Worm (Caenorhabditis elegans) whole organism, L4 larva: Measurements from ENCODE around the gene C08F1.8.
A peak's percentile ranks its signal among the peaks of the same experiment; 100 is the strongest.
"Not testable (repeated sequence)": the region's sequence is repeated elsewhere in the genome, so short reads cannot be mapped to it uniquely, and the experiment has no call there.

Source experiments
- D1046.2 ChIP-seq: fragments of 200-800 bp; sonication (Bioruptor generic); IDR thresholded peaks from 2 replicates; pipeline ENCODE4 v1.3.6; 2022; ENCODE audit warnings: missing genetic modification characterization, missing compliant biosample characterization
- F10B5.3 ChIP-seq: sonication (generic microtip); optimal IDR thresholded peaks from 2 replicates; lab custom pipeline; 2016; ENCODE audit warnings: mild to moderate bottlenecking, missing genetic modification characterization, missing compliant biosample characterization
- F26F4.8 ChIP-seq: fragments of 200-800 bp; sonication (Bioruptor generic); conservative IDR thresholded peaks from 2 replicates; pipeline ENCODE4 v1.3.6; 2022; ENCODE audit warnings: missing genetic modification characterization, missing compliant biosample characterization
- Y105C5A.15 ChIP-seq: fragments of 200-800 bp; sonication (Bioruptor generic); IDR thresholded peaks from 2 replicates; pipeline ENCODE4 v1.3.6; 2022; ENCODE audit warnings: missing genetic modification characterization, missing compliant biosample characterization
- Y75B8A.6 ChIP-seq: fragments of 200-800 bp; sonication (Bioruptor generic); IDR thresholded peaks from 2 replicates; pipeline ENCODE4 v1.3.6; 2022; ENCODE audit warnings: missing genetic modification reagents, missing genetic modification characterization, missing compliant biosample characterization
- aha-1 ChIP-seq: fragments of 150-350 bp; peaks from one replicate; lab custom pipeline; 2014; ENCODE audit warnings: missing biosample characterization, missing genetic modification characterization
- aly-2 ChIP-seq: sonication (generic microtip); optimal IDR thresholded peaks from 2 replicates; lab custom pipeline; 2018; ENCODE audit warnings: missing biosample characterization, missing genetic modification characterization
- attf-4 ChIP-seq: sonication (generic microtip); optimal IDR thresholded peaks from 3 replicates; lab custom pipeline; 2017; ENCODE audit warnings: missing biosample characterization, missing genetic modification characterization
- ceh-20 ChIP-seq: fragments of 200-800 bp; sonication (Bioruptor generic); IDR thresholded peaks from 2 replicates; pipeline ENCODE4 v1.3.6; 2022; ENCODE audit warnings: missing genetic modification reagents, missing genetic modification characterization, missing compliant biosample characterization
- ces-1 ChIP-seq: fragments of 150-350 bp; sonication (generic microtip); optimal IDR thresholded peaks from 4 replicates; lab custom pipeline; 2014; ENCODE audit warnings: missing biosample characterization, missing genetic modification reagents, missing genetic modification characterization
- cey-2 ChIP-seq: sonication (generic microtip); optimal IDR thresholded peaks from 3 replicates; lab custom pipeline; 2017; ENCODE audit warnings: missing genetic modification characterization, mild to moderate bottlenecking, missing compliant biosample characterization, antibody characterized with exemption, borderline replicate concordance; ENCODE audit not compliant: insufficient read depth
- daf-16 ChIP-seq, 3 experiments: sonication (generic microtip); optimal IDR thresholded peaks; 2 replicates each; lab custom pipeline; 2016 to 2017; ENCODE audit warnings: missing genetic modification characterization in 3 of 3, missing genetic modification reagents in 3 of 3, mild to moderate bottlenecking in 2 of 3, missing compliant biosample characterization in 2 of 3, missing biosample characterization in 1 of 3, moderate library complexity in 1 of 3
- dmd-6 ChIP-seq: fragments of 200-800 bp; sonication (Bioruptor generic); IDR thresholded peaks from 2 replicates; pipeline ENCODE4 v1.3.6; 2022; ENCODE audit warnings: missing genetic modification reagents, missing genetic modification characterization, missing compliant biosample characterization
- dmd-9 ChIP-seq: fragments of 200-800 bp; sonication (Bioruptor generic); IDR thresholded peaks from 2 replicates; pipeline ENCODE4 v1.3.6; 2022; ENCODE audit warnings: missing genetic modification reagents, missing genetic modification characterization, missing compliant biosample characterization
- dve-1 ChIP-seq: sonication (generic microtip); optimal IDR thresholded peaks from 2 replicates; lab custom pipeline; 2017; ENCODE audit warnings: antibody characterized with exemption, mild to moderate bottlenecking, missing genetic modification characterization, missing compliant biosample characterization; ENCODE audit not compliant: insufficient read depth
- hlh-11 ChIP-seq: fragments of 200-800 bp; sonication (Bioruptor generic); optimal IDR thresholded peaks from 2 replicates; lab custom pipeline; 2018; ENCODE audit warnings: mild to moderate bottlenecking, missing genetic modification characterization, missing compliant biosample characterization
- hlh-30 ChIP-seq: sonication (generic microtip); optimal IDR thresholded peaks from 2 replicates; lab custom pipeline; 2017; ENCODE audit warnings: antibody characterized with exemption, mild to moderate bottlenecking, missing genetic modification characterization, missing compliant biosample characterization; ENCODE audit not compliant: insufficient read depth
- lim-7 ChIP-seq: fragments of 200-800 bp; sonication (Bioruptor generic); IDR thresholded peaks from 2 replicates; pipeline ENCODE4 v1.3.6; 2022; ENCODE audit warnings: missing genetic modification characterization, missing compliant biosample characterization
- madf-9 ChIP-seq: fragments of 200-800 bp; sonication (Bioruptor generic); conservative IDR thresholded peaks from 2 replicates; pipeline ENCODE4 v1.3.6; 2022; ENCODE audit warnings: missing genetic modification reagents, missing genetic modification characterization, missing compliant biosample characterization
- mep-1 ChIP-seq: fragments of 150-350 bp; sonication (generic microtip); optimal IDR thresholded peaks from 3 replicates; lab custom pipeline; 2014; ENCODE audit warnings: missing biosample characterization, missing genetic modification characterization
- nhr-102 ChIP-seq: sonication (generic microtip); optimal IDR thresholded peaks from 2 replicates; lab custom pipeline; 2016; ENCODE audit warnings: mild to moderate bottlenecking, missing genetic modification characterization, moderate library complexity, missing compliant biosample characterization
- nhr-111 ChIP-seq: fragments of 200-800 bp; sonication (Bioruptor generic); optimal IDR thresholded peaks from 2 replicates; lab custom pipeline; 2018; ENCODE audit warnings: mild to moderate bottlenecking, missing genetic modification characterization, missing compliant biosample characterization
- nhr-25 ChIP-seq: sonication (generic microtip); optimal IDR thresholded peaks from 2 replicates; lab custom pipeline; 2017; ENCODE audit warnings: missing genetic modification characterization, mild to moderate bottlenecking, missing compliant biosample characterization, antibody characterized with exemption, moderate library complexity, borderline replicate concordance; ENCODE audit not compliant: insufficient read depth
- nhr-28 ChIP-seq: fragments of 150-350 bp; optimal IDR thresholded peaks from 2 replicates; lab custom pipeline; 2014; ENCODE audit warnings: missing biosample characterization, missing genetic modification characterization
- nhr-42 ChIP-seq: fragments of 200-800 bp; sonication (Bioruptor generic); IDR thresholded peaks from 2 replicates; pipeline ENCODE4 v1.3.6; 2022; ENCODE audit warnings: missing genetic modification characterization, missing compliant biosample characterization
- php-3 ChIP-seq: fragments of 200-800 bp; sonication (Bioruptor generic); IDR thresholded peaks from 2 replicates; pipeline ENCODE4 v1.3.6; 2022; ENCODE audit warnings: missing genetic modification reagents, missing genetic modification characterization, missing compliant biosample characterization
- pqm-1 ChIP-seq: sonication (generic microtip); optimal IDR thresholded peaks from 2 replicates; lab custom pipeline; 2017; ENCODE audit warnings: missing biosample characterization, missing genetic modification characterization
- set-16 ChIP-seq: fragments of 200-800 bp; sonication (Bioruptor generic); IDR thresholded peaks from 2 replicates; pipeline ENCODE4 v1.3.6; 2022; ENCODE audit warnings: missing genetic modification reagents, missing genetic modification characterization, missing compliant biosample characterization
- snpc-4 ChIP-seq: fragments of 150-350 bp; optimal IDR thresholded peaks from 2 replicates; lab custom pipeline; 2014; ENCODE audit warnings: missing biosample characterization, missing genetic modification characterization
- spr-1 ChIP-seq: sonication (generic microtip); optimal IDR thresholded peaks from 2 replicates; lab custom pipeline; 2016; ENCODE audit warnings: mild to moderate bottlenecking, missing genetic modification characterization, missing compliant biosample characterization
- unc-39 ChIP-seq: sonication (generic microtip); optimal IDR thresholded peaks from 2 replicates; lab custom pipeline; 2017; ENCODE audit warnings: missing biosample characterization, missing genetic modification characterization
- unc-62 ChIP-seq, 3 experiments: fragments of 150-350 bp in 1 of 3; sonication (generic microtip); optimal IDR thresholded peaks in 2 of 3; peaks in 1 of 3; 1 replicate in 1 of 3; 2 replicates in 2 of 3; lab custom pipeline; 2014 to 2017; ENCODE audit warnings: missing biosample characterization in 3 of 3, missing genetic modification characterization in 3 of 3, missing genetic modification reagents in 3 of 3, missing genotype in 1 of 3
- zfp-2 ChIP-seq: sonication (generic microtip); optimal IDR thresholded peaks from 2 replicates; lab custom pipeline; 2016; ENCODE audit warnings: mild to moderate bottlenecking, missing genetic modification characterization, missing compliant biosample characterization
- zfp-3 ChIP-seq: fragments of 200-800 bp; sonication (Bioruptor generic); conservative IDR thresholded peaks from 2 replicates; pipeline ENCODE4 v1.3.6; 2022; ENCODE audit warnings: missing genetic modification reagents, missing genetic modification characterization, missing compliant biosample characterization

The C08F1.8 gene

DNA sequence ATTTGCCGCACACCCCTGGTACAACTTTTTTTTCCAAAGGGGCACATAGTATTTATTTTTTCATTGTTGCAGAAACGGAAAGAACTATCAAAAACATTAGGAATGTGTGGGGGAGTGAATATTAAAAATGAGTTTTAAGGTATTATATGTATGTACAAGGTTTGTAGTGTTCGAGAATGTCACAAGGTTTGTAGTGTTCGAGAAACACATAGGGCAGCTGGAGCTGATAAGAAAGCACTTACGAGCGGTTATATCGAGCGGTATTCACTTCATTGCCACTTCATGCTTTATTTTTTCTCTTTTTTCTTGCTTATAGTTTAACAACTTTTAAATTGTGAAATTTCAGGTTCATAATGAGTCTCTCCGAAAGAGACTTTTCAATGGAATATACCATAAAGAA is 40.7 kb downstream of the C08F1.8 start:
- 0 out of 2 replicates have a peak, but pooled peaks have one; percentile 19 for TF ChIP-seq dmd-6 (GFP tag; lab: Robert Waterston, UW)
- peak; percentile 15 for TF ChIP-seq aha-1 (tag; lab: Kevin White, UChicago)
- peak; percentile 66 for TF ChIP-seq pqm-1 (tag; lab: Kevin White, UChicago)
- TF ChIP-seq nhr-28 = peak; percentile 95
- TF ChIP-seq daf-16 (GFP tag; optimal IDR thresholded peaks at IDR 0.05; lab: Kevin White, UChicago) = not testable (repeated sequence)
- peak; percentile 57 for TF ChIP-seq daf-16 (tag; optimal IDR thresholded peaks at IDR 0.05; lab: Kevin White, UChicago)
- TF ChIP-seq hlh-11 (tag; lab: Kevin White, UChicago) = peak; percentile 58
- peak; percentile 37; the same call in 1 of the 2 replicates for TF ChIP-seq php-3 (GFP tag; lab: Robert Waterston, UW)

DNA sequence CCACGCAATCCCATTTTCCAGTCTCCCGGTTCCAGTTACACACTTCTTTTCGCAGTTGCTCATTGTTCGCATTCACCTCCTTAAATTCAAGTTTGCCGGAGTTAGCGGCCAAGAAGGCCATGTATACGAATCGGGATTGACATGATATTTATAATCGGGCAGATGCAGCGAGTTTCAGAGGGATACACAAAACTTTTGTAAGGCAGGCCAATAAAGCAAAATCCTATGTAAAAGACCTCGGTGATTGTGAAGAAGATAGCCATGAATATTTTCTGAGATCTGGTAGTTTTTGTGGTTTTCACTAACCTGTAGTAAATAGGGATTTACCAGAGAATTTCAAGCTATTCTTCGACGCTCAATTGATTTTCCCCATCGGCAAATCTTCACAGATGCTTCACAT is 41.4 kb downstream of the C08F1.8 start:
- TF ChIP-seq unc-62 (GFP tag; optimal IDR thresholded peaks at IDR 0.05 in 1 of 2; lab: Kevin White, UChicago) = peak in 1 of 2 experiments; percentile 93
- no peak for TF ChIP-seq unc-62 (tag; optimal IDR thresholded peaks at IDR 0.05; lab: Kevin White, UChicago)
- no peak for TF ChIP-seq dve-1 (tag; lab: Kevin White, UChicago)

DNA sequence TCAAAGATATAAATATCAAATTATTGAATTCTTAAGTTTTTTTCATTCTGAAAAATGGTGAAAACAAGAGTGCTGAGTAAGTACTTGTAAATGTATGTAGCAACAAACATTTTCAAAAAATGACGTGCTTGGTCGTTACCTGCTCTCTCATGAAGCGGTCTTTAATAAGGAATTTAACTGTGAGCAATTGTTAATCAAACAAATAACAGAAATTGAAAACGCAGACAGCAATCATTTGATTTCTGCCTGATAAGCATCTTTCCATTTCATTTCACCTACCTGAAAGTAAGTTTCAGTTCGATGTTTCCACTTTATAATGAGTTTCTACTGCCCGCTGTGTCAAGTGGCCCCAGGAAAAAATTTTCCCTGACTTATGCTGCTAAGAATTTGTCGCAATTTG is 45.0 kb downstream of the C08F1.8 start, which contains the start of gene math-28:
TSS of gene math-28 (plus strand) at position 301 of the 400 bp plus-strand sequence.
- peak; percentile 55 for TF ChIP-seq aha-1 (tag; lab: Kevin White, UChicago)
- TF ChIP-seq nhr-42 = no peak
- TF ChIP-seq, all 104 proteins: peak for 1

DNA sequence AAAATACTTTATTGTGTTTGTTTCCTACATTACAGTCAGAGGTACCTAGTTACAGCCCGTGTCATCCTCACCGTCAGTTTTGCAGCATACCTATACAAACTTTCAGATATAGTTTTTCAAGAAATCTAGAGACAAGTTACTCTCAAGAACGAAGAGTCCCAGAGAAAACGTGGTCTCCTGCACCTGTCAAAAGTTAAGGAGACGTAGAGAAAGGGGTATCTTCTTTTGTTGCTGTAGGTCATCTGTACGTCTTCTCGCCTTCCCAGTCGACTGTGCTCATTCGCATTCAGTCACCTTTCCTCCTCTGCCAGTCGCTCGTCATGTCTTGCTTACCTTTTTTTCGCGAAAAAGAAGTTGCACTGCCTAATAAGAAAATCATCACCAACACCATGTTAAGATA is 46.6 kb downstream of the C08F1.8 start, which contains the start of gene F36H5.4:
TSS of gene F36H5.4 (plus strand) at position 301 of the 400 bp plus-strand sequence.
- TF ChIP-seq ceh-20 (GFP tag; lab: Robert Waterston, UW) (no peak), unc-39 (tag; lab: Kevin White, UChicago) (no peak), dmd-9 (GFP tag; lab: Robert Waterston, UW) (no peak), snpc-4 (tag; lab: Kevin White, UChicago) (no peak), Y105C5A.15 (GFP tag; lab: Robert Waterston, UW) (no peak), nhr-102 (tag; lab: Kevin White, UChicago) (no peak), mep-1 (tag; lab: Kevin White, UChicago) (no peak)

DNA sequence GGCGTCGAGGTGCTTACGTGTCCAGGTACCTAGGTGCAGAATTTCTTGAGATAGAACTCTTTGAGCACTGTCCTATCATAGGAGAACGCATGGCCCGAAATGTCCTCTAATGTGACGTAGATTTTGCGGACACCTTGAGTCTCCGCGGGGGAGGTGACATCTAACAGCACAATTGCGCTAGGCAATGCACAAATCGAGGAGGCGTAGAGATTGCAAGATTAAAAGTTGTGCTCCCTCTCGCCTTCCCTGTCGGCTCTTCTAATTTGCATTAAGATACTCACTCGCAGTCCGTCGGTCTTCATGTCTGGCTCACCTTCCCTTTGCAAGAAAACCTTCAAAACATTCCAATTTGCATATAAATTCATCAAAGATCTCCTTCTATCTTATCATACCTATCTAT is 48.5 kb downstream of the C08F1.8 start, which contains the start of gene F36H5.18:
TSS of gene F36H5.18 (plus strand) at position 301 of the 400 bp plus-strand sequence.
- TF ChIP-seq lim-7 (GFP tag; lab: Robert Waterston, UW) (no peak), ceh-20 (GFP tag; lab: Robert Waterston, UW) (no peak), ces-1 (GFP tag; lab: Kevin White, UChicago) (no peak), aly-2 (tag; lab: Kevin White, UChicago) (no peak), spr-1 (tag; lab: Kevin White, UChicago) (no peak), Y75B8A.6 (GFP tag; lab: Robert Waterston, UW) (no peak), F26F4.8 (no peak), D1046.2 (GFP tag; lab: Robert Waterston, UW) (no peak), daf-16 (GFP tag; optimal IDR thresholded peaks at IDR 0.05; lab: Kevin White, UChicago) (no peak), daf-16 (tag; optimal IDR thresholded peaks at IDR 0.05; lab: Kevin White, UChicago) (no peak), nhr-25 (no peak), zfp-2 (tag; lab: Kevin White, UChicago) (no peak), F10B5.3 (tag; lab: Kevin White, UChicago) (no peak), attf-4 (no peak), hlh-30 (tag; lab: Kevin White, UChicago) (no peak), nhr-111 (GFP tag; lab: Kevin White, UChicago) (no peak), set-16 (GFP tag; lab: Robert Waterston, UW) (no peak), madf-9 (GFP tag; lab: Robert Waterston, UW) (no peak), zfp-3 (no peak), cey-2 (tag; lab: Kevin White, UChicago) (no peak)
